Fruit fly (Drosophila melanogaster): ENCODE measurements around the gene CG4313.

- no peak for TF ChIP-seq CG8478 (optimal IDR thresholded peaks at IDR 0.05)
- no peak for TF ChIP-seq CTCF (optimal IDR thresholded peaks at IDR 0.05)
These were observed 45.8 kb downstream of the CG4313 start for dm6 chrX:2087501-2087900.

All from S2 (cell line).